Worm (Caenorhabditis elegans) whole organism, L4 larva: Measurements from ENCODE around the gene C15H9.5.

Experiments
- F44E2.7 ChIP-seq: fragments of 200-800 bp; sonication (Bioruptor generic); IDR thresholded peaks from 2 replicates; pipeline ENCODE4 v2.1.2; 2022; ENCODE audit warnings: missing genetic modification characterization, missing compliant biosample characterization
- R02D3.7 ChIP-seq: fragments of 150-350 bp; sonication (generic microtip); optimal IDR thresholded peaks from 3 replicates; lab custom pipeline; 2014; ENCODE audit warnings: missing biosample characterization, missing genetic modification characterization
- T20F7.1 ChIP-seq: fragments of 200-800 bp; sonication (Bioruptor generic); optimal IDR thresholded peaks from 2 replicates; lab custom pipeline; 2018; ENCODE audit warnings: mild to moderate bottlenecking, missing genetic modification characterization, missing compliant biosample characterization
- Y48G9A.11 ChIP-seq: fragments of 200-800 bp; sonication (Bioruptor generic); IDR thresholded peaks from 2 replicates; pipeline ENCODE4 v1.3.6; 2022; ENCODE audit warnings: missing genetic modification reagents, missing genetic modification characterization, missing compliant biosample characterization
- aly-2 ChIP-seq: sonication (generic microtip); optimal IDR thresholded peaks from 2 replicates; lab custom pipeline; 2018; ENCODE audit warnings: missing biosample characterization, missing genetic modification characterization
- ama-1 ChIP-seq: fragments of 150-350 bp; optimal IDR thresholded peaks from 2 replicates; lab custom pipeline; 2014; ENCODE audit warnings: inconsistent platforms, mixed read lengths
- ceh-28 ChIP-seq: fragments of 150-350 bp; optimal IDR thresholded peaks from 2 replicates; lab custom pipeline; 2014; ENCODE audit warnings: missing biosample characterization, missing genetic modification reagents, missing genetic modification characterization
- ceh-32 ChIP-seq: sonication (generic microtip); optimal IDR thresholded peaks from 2 replicates; lab custom pipeline; 2016; ENCODE audit warnings: mild to moderate bottlenecking, missing genetic modification characterization, missing compliant biosample characterization; ENCODE audit not compliant: poor library complexity
- ceh-44 ChIP-seq: fragments of 200-800 bp; sonication (Bioruptor generic); IDR thresholded peaks from 2 replicates; pipeline ENCODE4 v1.3.6; 2022; ENCODE audit warnings: missing genetic modification reagents, missing genetic modification characterization, missing compliant biosample characterization
- ceh-62 ChIP-seq: sonication (generic microtip); optimal IDR thresholded peaks from 2 replicates; lab custom pipeline; 2017; ENCODE audit warnings: missing biosample characterization, missing genetic modification characterization
- ceh-82 ChIP-seq: sonication (generic microtip); optimal IDR thresholded peaks from 2 replicates; lab custom pipeline; 2017; ENCODE audit warnings: missing biosample characterization, missing genetic modification characterization
- cey-2 ChIP-seq: sonication (generic microtip); optimal IDR thresholded peaks from 3 replicates; lab custom pipeline; 2017; ENCODE audit warnings: missing genetic modification characterization, mild to moderate bottlenecking, missing compliant biosample characterization, antibody characterized with exemption, borderline replicate concordance; ENCODE audit not compliant: insufficient read depth
- daf-12 ChIP-seq: fragments of 150-350 bp; optimal IDR thresholded peaks from 2 replicates; lab custom pipeline; 2014; ENCODE audit warnings: missing biosample characterization, missing genetic modification reagents, missing genetic modification characterization
- daf-19 ChIP-seq: fragments of 200-800 bp; sonication (Bioruptor generic); conservative IDR thresholded peaks from 2 replicates; pipeline ENCODE4 v1.3.6; 2022; ENCODE audit warnings: missing genetic modification characterization, missing compliant biosample characterization
- daf-8 ChIP-seq: fragments of 200-800 bp; sonication (Bioruptor generic); IDR thresholded peaks from 2 replicates; pipeline ENCODE4 v1.3.6; 2022; ENCODE audit warnings: missing genetic modification characterization, missing compliant biosample characterization
- dmd-6 ChIP-seq: fragments of 200-800 bp; sonication (Bioruptor generic); IDR thresholded peaks from 2 replicates; pipeline ENCODE4 v1.3.6; 2022; ENCODE audit warnings: missing genetic modification reagents, missing genetic modification characterization, missing compliant biosample characterization
- dmd-8 ChIP-seq: fragments of 200-800 bp; sonication (Bioruptor generic); IDR thresholded peaks from 2 replicates; pipeline ENCODE4 v1.3.6; 2022; ENCODE audit warnings: missing genetic modification characterization, missing compliant biosample characterization
- dmd-9 ChIP-seq: fragments of 200-800 bp; sonication (Bioruptor generic); IDR thresholded peaks from 2 replicates; pipeline ENCODE4 v1.3.6; 2022; ENCODE audit warnings: missing genetic modification reagents, missing genetic modification characterization, missing compliant biosample characterization
- dpl-1 ChIP-seq: fragments of 150-350 bp; optimal IDR thresholded peaks from 2 replicates; lab custom pipeline; 2014; ENCODE audit warnings: missing biosample characterization, missing genetic modification reagents, missing genetic modification characterization
- duxl-1 ChIP-seq: sonication (generic microtip); optimal IDR thresholded peaks from 2 replicates; lab custom pipeline; 2016; ENCODE audit warnings: mild to moderate bottlenecking, missing genetic modification characterization, moderate library complexity, missing compliant biosample characterization; ENCODE audit not compliant: poor library complexity
- egl-43 ChIP-seq: fragments of 200-800 bp; sonication (Bioruptor generic); IDR thresholded peaks from 2 replicates; pipeline ENCODE4 v1.3.6; 2022; ENCODE audit warnings: missing genetic modification reagents, missing genetic modification characterization, missing compliant biosample characterization
- hif-1 ChIP-seq, 2 experiments: sonication (generic microtip); optimal IDR thresholded peaks; 2 replicates each; lab custom pipeline; 2016 to 2017; ENCODE audit warnings: missing compliant biosample characterization in 2 of 2, missing genetic modification characterization in 2 of 2, missing genetic modification reagents in 2 of 2, missing genotype in 2 of 2, mild to moderate bottlenecking in 1 of 2
- hlh-11 ChIP-seq: fragments of 200-800 bp; sonication (Bioruptor generic); optimal IDR thresholded peaks from 2 replicates; lab custom pipeline; 2018; ENCODE audit warnings: mild to moderate bottlenecking, missing genetic modification characterization, missing compliant biosample characterization
- hlh-30 ChIP-seq: sonication (generic microtip); optimal IDR thresholded peaks from 2 replicates; lab custom pipeline; 2017; ENCODE audit warnings: antibody characterized with exemption, mild to moderate bottlenecking, missing genetic modification characterization, missing compliant biosample characterization; ENCODE audit not compliant: insufficient read depth
- hmg-1.1 ChIP-seq: fragments of 200-800 bp; sonication (Bioruptor generic); IDR thresholded peaks from 2 replicates; pipeline ENCODE4 v1.3.6; 2022; ENCODE audit warnings: missing genetic modification reagents, missing genetic modification characterization, missing compliant biosample characterization
- lim-7 ChIP-seq: fragments of 200-800 bp; sonication (Bioruptor generic); IDR thresholded peaks from 2 replicates; pipeline ENCODE4 v1.3.6; 2022; ENCODE audit warnings: missing genetic modification characterization, missing compliant biosample characterization
- lin-13 ChIP-seq: fragments of 150-350 bp; optimal IDR thresholded peaks from 2 replicates; lab custom pipeline; 2014; ENCODE audit warnings: missing biosample characterization, missing genetic modification reagents, missing genetic modification characterization
- mdl-1 ChIP-seq, 2 experiments: fragments of 150-350 bp in 1 of 2; sonication (generic microtip) in 1 of 2; optimal IDR thresholded peaks; 2 replicates each; lab custom pipeline; 2014 to 2017; ENCODE audit warnings: missing biosample characterization in 2 of 2, missing genetic modification characterization in 2 of 2
- mep-1 ChIP-seq: fragments of 150-350 bp; sonication (generic microtip); optimal IDR thresholded peaks from 3 replicates; lab custom pipeline; 2014; ENCODE audit warnings: missing biosample characterization, missing genetic modification characterization
- mes-2 ChIP-seq: sonication (generic microtip); optimal IDR thresholded peaks from 2 replicates; lab custom pipeline; 2016; ENCODE audit warnings: missing genotype, mild to moderate bottlenecking, missing genetic modification characterization, missing compliant biosample characterization; ENCODE audit not compliant: poor library complexity, severe bottlenecking
- nhr-10 ChIP-seq: fragments of 150-350 bp; optimal IDR thresholded peaks from 2 replicates; lab custom pipeline; 2014; ENCODE audit warnings: missing biosample characterization, missing genetic modification characterization
- nhr-25 ChIP-seq: sonication (generic microtip); optimal IDR thresholded peaks from 2 replicates; lab custom pipeline; 2017; ENCODE audit warnings: missing genetic modification characterization, mild to moderate bottlenecking, missing compliant biosample characterization, antibody characterized with exemption, moderate library complexity, borderline replicate concordance; ENCODE audit not compliant: insufficient read depth
- nhr-28 ChIP-seq: fragments of 150-350 bp; optimal IDR thresholded peaks from 2 replicates; lab custom pipeline; 2014; ENCODE audit warnings: missing biosample characterization, missing genetic modification characterization
- nhr-41 ChIP-seq: fragments of 200-800 bp; sonication (Bioruptor generic); IDR thresholded peaks from 2 replicates; pipeline ENCODE4 v1.3.6; 2022; ENCODE audit warnings: missing genetic modification reagents, missing genetic modification characterization, missing compliant biosample characterization
- nhr-42 ChIP-seq: fragments of 200-800 bp; sonication (Bioruptor generic); IDR thresholded peaks from 2 replicates; pipeline ENCODE4 v1.3.6; 2022; ENCODE audit warnings: missing genetic modification characterization, missing compliant biosample characterization
- nhr-77 ChIP-seq: fragments of 150-350 bp; optimal IDR thresholded peaks from 2 replicates; lab custom pipeline; 2014; ENCODE audit warnings: missing biosample characterization, missing genetic modification characterization
- pha-4 ChIP-seq, 2 experiments: fragments of 150-350 bp in 1 of 2; fragments of 200-800 bp in 1 of 2; sonication (Bioruptor generic) in 1 of 2; IDR thresholded peaks in 1 of 2; optimal IDR thresholded peaks in 1 of 2; 2 replicates each; pipeline versions ENCODE4 v1.3.6 to Lab custom; 2014 to 2022; ENCODE audit warnings: missing genetic modification characterization in 2 of 2, missing genetic modification reagents in 2 of 2, missing biosample characterization in 1 of 2, missing compliant biosample characterization in 1 of 2
- php-3 ChIP-seq: fragments of 200-800 bp; sonication (Bioruptor generic); IDR thresholded peaks from 2 replicates; pipeline ENCODE4 v1.3.6; 2022; ENCODE audit warnings: missing genetic modification reagents, missing genetic modification characterization, missing compliant biosample characterization
- pqm-1 ChIP-seq: sonication (generic microtip); optimal IDR thresholded peaks from 2 replicates; lab custom pipeline; 2017; ENCODE audit warnings: missing biosample characterization, missing genetic modification characterization
- rbr-2 ChIP-seq: sonication (generic microtip); optimal IDR thresholded peaks from 2 replicates; lab custom pipeline; 2016; ENCODE audit warnings: missing genotype, missing genetic modification characterization, missing compliant biosample characterization
- saeg-2 ChIP-seq: fragments of 200-800 bp; sonication (Bioruptor generic); IDR thresholded peaks from 2 replicates; pipeline ENCODE4 v1.3.6; 2022; ENCODE audit warnings: missing genetic modification reagents, missing genetic modification characterization, missing compliant biosample characterization
- tag-97 ChIP-seq: fragments of 200-800 bp; sonication (Bioruptor generic); IDR thresholded peaks from 2 replicates; pipeline ENCODE4 v1.3.6; 2022; ENCODE audit warnings: missing genetic modification characterization, missing compliant biosample characterization
- unc-130 ChIP-seq: sonication (generic microtip); optimal IDR thresholded peaks from 2 replicates; lab custom pipeline; 2016; ENCODE audit warnings: missing genetic modification reagents, missing genetic modification characterization, missing compliant biosample characterization
- unc-62 ChIP-seq, 3 experiments: fragments of 150-350 bp in 1 of 3; sonication (generic microtip); optimal IDR thresholded peaks in 2 of 3; peaks in 1 of 3; 1 replicate in 1 of 3; 2 replicates in 2 of 3; lab custom pipeline; 2014 to 2017; ENCODE audit warnings: missing biosample characterization in 3 of 3, missing genetic modification characterization in 3 of 3, missing genetic modification reagents in 3 of 3, missing genotype in 1 of 3
- zfp-3 ChIP-seq: fragments of 200-800 bp; sonication (Bioruptor generic); conservative IDR thresholded peaks from 2 replicates; pipeline ENCODE4 v1.3.6; 2022; ENCODE audit warnings: missing genetic modification reagents, missing genetic modification characterization, missing compliant biosample characterization
- ztf-7 ChIP-seq: fragments of 150-350 bp; optimal IDR thresholded peaks from 2 replicates; lab custom pipeline; 2014; ENCODE audit warnings: missing biosample characterization, missing genetic modification characterization

Gene C15H9.5

ce11 chrX:6057580-6058305 is 35.4 kb upstream of the C15H9.5 start, which contains the start of gene gln-1 (continued):
- TF ChIP-seq php-3 (GFP tag; lab: Robert Waterston, UW) (no peak), Y48G9A.11 (GFP tag; lab: Robert Waterston, UW) (no peak), egl-43 (GFP tag; lab: Robert Waterston, UW) (no peak), ceh-32 (tag; lab: Kevin White, UChicago) (no peak), hlh-11 (peak; percentile 59), nhr-10 (peak; percentile 66), ceh-82 (tag; lab: Kevin White, UChicago) (no peak), nhr-77 (peak; percentile 45), daf-19 (no peak), T20F7.1 (no peak), unc-62 (GFP tag; optimal IDR thresholded peaks at IDR 0.05 in 1 of 2; lab: Kevin White, UChicago) (peak in 1 of 2 experiments; percentile 89), unc-62 (tag; optimal IDR thresholded peaks at IDR 0.05; lab: Kevin White, UChicago) (no peak), aly-2 (tag; lab: Kevin White, UChicago) (no peak), hif-1 (tag; optimal IDR thresholded peaks at IDR 0.05; lab: Kevin White, UChicago) (no peak), dpl-1 (GFP tag; lab: Kevin White, UChicago) (no peak)

ce11 chrX:6059163-6059782 is 33.8 kb upstream of the C15H9.5 start:
- TF ChIP-seq tag-97 (no peak), ceh-44 (GFP tag; lab: Robert Waterston, UW) (no peak), ztf-7 (tag; lab: Kevin White, UChicago) (peak; percentile 91), zfp-3 (no peak), cey-2 (tag; lab: Kevin White, UChicago) (no peak), ama-1 (lab: Kevin White, UChicago) (no peak), dmd-9 (no peak), dmd-6 (GFP tag; lab: Robert Waterston, UW) (peak; percentile 55), dmd-8 (GFP tag; lab: Robert Waterston, UW) (no peak), ceh-82 (tag; lab: Kevin White, UChicago) (no peak), R02D3.7 (tag; lab: Kevin White, UChicago) (no peak), mep-1 (peak; percentile 12), unc-130 (GFP tag; lab: Kevin White, UChicago) (no peak), pha-4 (GFP tag; IDR thresholded peaks at IDR 0.05; lab: Robert Waterston, UW) (no peak), pha-4 (tag; optimal IDR thresholded peaks at IDR 0.05; lab: Kevin White, UChicago) (no peak), F44E2.7 (GFP tag; lab: Robert Waterston, UW) (no peak), daf-12 (no peak), T20F7.1 (no peak), nhr-25 (tag; lab: Kevin White, UChicago) (no peak), mdl-1 (tag; optimal IDR thresholded peaks at IDR 0.05; lab: Kevin White, UChicago) (no peak), lim-7 (GFP tag; lab: Robert Waterston, UW) (no peak), nhr-42 (GFP tag; lab: Robert Waterston, UW) (no peak), pqm-1 (tag; lab: Kevin White, UChicago) (peak; percentile 51), nhr-41 (GFP tag; lab: Robert Waterston, UW) (no peak), hif-1 (tag; optimal IDR thresholded peaks at IDR 0.05; lab: Kevin White, UChicago) (no peak), ceh-62 (tag; lab: Kevin White, UChicago) (no peak), daf-8 (GFP tag; lab: Robert Waterston, UW) (no peak), saeg-2 (GFP tag; lab: Robert Waterston, UW) (no peak), lin-13 (GFP tag; lab: Kevin White, UChicago) (no peak), nhr-28 (tag; lab: Kevin White, UChicago) (peak; percentile 47), hlh-30 (tag; lab: Kevin White, UChicago) (no peak), php-3 (GFP tag; lab: Robert Waterston, UW) (no peak), aly-2 (tag; lab: Kevin White, UChicago) (no peak), mes-2 (no peak), duxl-1 (tag; lab: Kevin White, UChicago) (no peak), ceh-28 (tag; lab: Kevin White, UChicago) (no peak), rbr-2 (tag; lab: Kevin White, UChicago) (no peak), hmg-1.1 (no peak)
